Fruit fly (Drosophila melanogaster) whole organism, embryonic: ENCODE results near the gene CG15333.

ENCODE experiments used
- Adf1 ChIP-seq: fragments of 200-800 bp; sonication (Bioruptor generic); IDR thresholded peaks from 2 replicates; pipeline ENCODE4 v1.3.6; 2022; ENCODE audit warnings: missing biosample characterization, missing genetic modification characterization
- Blimp-1 ChIP-seq: fragments of 200-800 bp; sonication (Bioruptor generic); optimal IDR thresholded peaks from 3 replicates; lab custom pipeline; 2018; ENCODE audit warnings: missing biosample characterization, missing genetic modification characterization, mild to moderate bottlenecking, moderate library complexity, missing genetic modification reagents
- CG10147 ChIP-seq: fragments of 200-800 bp; sonication (Bioruptor generic); optimal IDR thresholded peaks from 2 replicates; lab custom pipeline; 2019; ENCODE audit warnings: missing biosample characterization, mild to moderate bottlenecking, missing genetic modification characterization, moderate library complexity
- CG10209 ChIP-seq: fragments of 200-800 bp; sonication (Bioruptor generic); optimal IDR thresholded peaks from 3 replicates; lab custom pipeline; 2017; ENCODE audit warnings: missing biosample characterization, mild to moderate bottlenecking, missing genetic modification characterization, missing genetic modification reagents
- CG11247 ChIP-seq: fragments of 200-800 bp; sonication (Bioruptor generic); IDR thresholded peaks from 2 replicates; pipeline ENCODE4 v1.3.6; 2022; ENCODE audit warnings: missing biosample characterization, missing genetic modification characterization
- CG13775 ChIP-seq: fragments of 200-800 bp; sonication (Bioruptor generic); optimal IDR thresholded peaks from 3 replicates; lab custom pipeline; 2017; ENCODE audit warnings: missing biosample characterization, mild to moderate bottlenecking, missing genetic modification characterization
- CG13894 ChIP-seq: fragments of 200-800 bp; sonication (Bioruptor generic); optimal IDR thresholded peaks from 3 replicates; lab custom pipeline; 2018; ENCODE audit warnings: missing biosample characterization, mild to moderate bottlenecking, missing genetic modification characterization, moderate library complexity
- CG14014 ChIP-seq: fragments of 200-800 bp; sonication (Bioruptor generic); IDR thresholded peaks from 2 replicates; pipeline ENCODE4 v1.3.6; 2022; ENCODE audit warnings: missing biosample characterization, missing genetic modification characterization
- CG14441 ChIP-seq: fragments of 200-800 bp; sonication (Bioruptor generic); IDR thresholded peaks from 2 replicates; pipeline ENCODE4 v1.3.6; 2022; ENCODE audit warnings: missing biosample characterization, missing genetic modification characterization
- CG14710 ChIP-seq: fragments of 200-800 bp; sonication (Bioruptor generic); optimal IDR thresholded peaks from 3 replicates; lab custom pipeline; 2019; ENCODE audit warnings: missing biosample characterization, mild to moderate bottlenecking, missing genetic modification characterization, moderate library complexity
- CG15073 ChIP-seq: fragments of 200-800 bp; sonication (Bioruptor generic); optimal IDR thresholded peaks from 2 replicates; lab custom pipeline; 2016; ENCODE audit warnings: missing biosample characterization, missing genetic modification characterization
- CG15269 ChIP-seq: fragments of 200-800 bp; sonication (Bioruptor generic); optimal IDR thresholded peaks from 2 replicates; lab custom pipeline; 2018; ENCODE audit warnings: missing biosample characterization, mild to moderate bottlenecking, missing genetic modification characterization, moderate library complexity
- CG1602 ChIP-seq: fragments of 200-800 bp; sonication (Bioruptor generic); optimal IDR thresholded peaks from 3 replicates; lab custom pipeline; 2016; ENCODE audit warnings: missing biosample characterization, missing genetic modification characterization
- CG17359 ChIP-seq: fragments of 200-800 bp; sonication (Bioruptor generic); optimal IDR thresholded peaks from 3 replicates; lab custom pipeline; 2018; ENCODE audit warnings: missing biosample characterization, mild to moderate bottlenecking, missing genetic modification characterization, moderate library complexity
- CG2116 ChIP-seq: fragments of 200-800 bp; sonication (Bioruptor generic); optimal IDR thresholded peaks from 3 replicates; lab custom pipeline; 2018; ENCODE audit warnings: missing biosample characterization, mild to moderate bottlenecking, missing genetic modification characterization
- CG2889 ChIP-seq: fragments of 200-800 bp; sonication (Bioruptor generic); IDR thresholded peaks from 3 replicates; pipeline ENCODE4 v1.3.6; 2022; ENCODE audit warnings: missing biosample characterization, missing genetic modification characterization
- CG32767 ChIP-seq: fragments of 200-800 bp; sonication (Bioruptor generic); IDR thresholded peaks from 2 replicates; pipeline ENCODE4 v1.3.6; 2022; ENCODE audit warnings: missing biosample characterization, missing genetic modification characterization
- CG34224 ChIP-seq: fragments of 200-800 bp; sonication (Bioruptor generic); IDR thresholded peaks from 3 replicates; pipeline ENCODE4 v1.3.6; 2022; ENCODE audit warnings: missing biosample characterization, missing genetic modification characterization; ENCODE audit not compliant: partially characterized antibody
- CG34422 ChIP-seq: fragments of 200-800 bp; sonication (Bioruptor generic); IDR thresholded peaks from 3 replicates; pipeline ENCODE4 v1.3.6; 2022; ENCODE audit warnings: missing biosample characterization, missing genetic modification characterization
- CG4424 ChIP-seq: fragments of 200-800 bp; sonication (Bioruptor generic); optimal IDR thresholded peaks from 3 replicates; lab custom pipeline; 2016; ENCODE audit warnings: missing biosample characterization, missing genetic modification characterization
- CG4854 ChIP-seq: fragments of 200-800 bp; sonication (Bioruptor generic); optimal IDR thresholded peaks from 2 replicates; lab custom pipeline; 2016; ENCODE audit warnings: missing biosample characterization, missing genetic modification characterization, inconsistent platforms
- CG7963 ChIP-seq: fragments of 200-800 bp; sonication (Bioruptor generic); IDR thresholded peaks from 3 replicates; pipeline ENCODE4 v1.3.6; 2022; ENCODE audit warnings: missing biosample characterization, missing genetic modification characterization; ENCODE audit not compliant: partially characterized antibody
- Dfd ChIP-seq, 2 experiments: fragments of >200 bp; optimal IDR thresholded peaks; 2 replicates each; lab custom pipeline; 2017; ENCODE audit warnings: missing biosample characterization in 2 of 2, missing genetic modification characterization in 2 of 2
- Eip74EF ChIP-seq, 2 experiments: fragments of 200-800 bp in 1 of 2; fragments of >200 bp in 1 of 2; sonication (Bioruptor generic) in 1 of 2; optimal IDR thresholded peaks; 2 replicates each; lab custom pipeline; 2017 to 2019; ENCODE audit warnings: missing biosample characterization in 2 of 2, missing genetic modification characterization in 2 of 2, mild to moderate bottlenecking in 1 of 2, moderate library complexity in 1 of 2
- Elba2 ChIP-seq: fragments of 200-800 bp; sonication (Bioruptor generic); optimal IDR thresholded peaks from 3 replicates; lab custom pipeline; 2016; ENCODE audit warnings: missing biosample characterization, missing genetic modification characterization
- Gsc ChIP-seq: fragments of 200-800 bp; sonication (Bioruptor generic); IDR thresholded peaks from 2 replicates; pipeline ENCODE4 v1.3.6; 2022; ENCODE audit warnings: missing biosample characterization, missing genetic modification characterization
- Hmr ChIP-seq: fragments of 200-800 bp; sonication (Bioruptor generic); optimal IDR thresholded peaks from 3 replicates; lab custom pipeline; 2017; ENCODE audit warnings: mild to moderate bottlenecking, missing biosample characterization, missing genetic modification reagents, missing genetic modification characterization
- Hr39 ChIP-seq: fragments of >200 bp; optimal IDR thresholded peaks from 2 replicates; lab custom pipeline; 2017
- Hr51 ChIP-seq, 2 experiments: fragments of 200-800 bp; sonication (Bioruptor generic); optimal IDR thresholded peaks; 2 replicates in 1 of 2; 3 replicates in 1 of 2; lab custom pipeline; 2016 to 2018; ENCODE audit warnings: missing biosample characterization in 2 of 2, missing genetic modification characterization in 2 of 2, mild to moderate bottlenecking in 1 of 2, moderate library complexity in 1 of 2
- Neu2 ChIP-seq: fragments of 200-800 bp; sonication (Bioruptor generic); optimal IDR thresholded peaks from 3 replicates; lab custom pipeline; 2016; ENCODE audit warnings: missing biosample characterization, missing genetic modification characterization, borderline replicate concordance
- Oli ChIP-seq: fragments of 200-800 bp; sonication (Bioruptor generic); optimal IDR thresholded peaks from 2 replicates; lab custom pipeline; 2018; ENCODE audit warnings: missing biosample characterization, mild to moderate bottlenecking, missing genetic modification characterization, moderate library complexity
- Opbp ChIP-seq: fragments of 200-800 bp; sonication (Bioruptor generic); IDR thresholded peaks from 3 replicates; pipeline ENCODE4 v1.3.6; 2022; ENCODE audit warnings: missing biosample characterization, missing genetic modification characterization; ENCODE audit not compliant: partially characterized antibody
- Sin3A ChIP-seq: fragments of >200 bp; optimal IDR thresholded peaks from 2 replicates; lab custom pipeline; 2018
- Xrp1 ChIP-seq: fragments of 200-800 bp; sonication (Bioruptor generic); IDR thresholded peaks from 2 replicates; pipeline ENCODE4 v1.3.6; 2022; ENCODE audit warnings: missing biosample characterization, missing genetic modification characterization
- ac ChIP-seq: fragments of 200-800 bp; sonication (Bioruptor generic); optimal IDR thresholded peaks from 3 replicates; lab custom pipeline; 2017; ENCODE audit warnings: missing biosample characterization, mild to moderate bottlenecking, missing genetic modification characterization
- al ChIP-seq: fragments of 200-800 bp; sonication (Bioruptor generic); IDR thresholded peaks from 2 replicates; pipeline ENCODE4 v1.3.6; 2022; ENCODE audit warnings: missing biosample characterization, missing genetic modification characterization
- amos ChIP-seq: fragments of 200-800 bp; sonication (Bioruptor generic); IDR thresholded peaks from 2 replicates; pipeline ENCODE4 v1.3.6; 2022; ENCODE audit warnings: missing biosample characterization, missing genetic modification characterization; ENCODE audit not compliant: partially characterized antibody
- chinmo ChIP-seq: fragments of 200-800 bp; sonication (Bioruptor generic); IDR thresholded peaks from 4 replicates; pipeline ENCODE4 v1.3.6; 2022; ENCODE audit warnings: missing biosample characterization, missing genetic modification characterization; ENCODE audit not compliant: partially characterized antibody
- eyg ChIP-seq: fragments of 200-800 bp; sonication (Bioruptor generic); optimal IDR thresholded peaks from 3 replicates; lab custom pipeline; 2016; ENCODE audit warnings: missing biosample characterization, missing genetic modification characterization
- gcm2 ChIP-seq: fragments of 200-800 bp; sonication (Bioruptor generic); optimal IDR thresholded peaks from 2 replicates; lab custom pipeline; 2016; ENCODE audit warnings: missing biosample characterization, missing genetic modification characterization
- kah ChIP-seq: fragments of 200-800 bp; sonication (Bioruptor generic); optimal IDR thresholded peaks from 2 replicates; lab custom pipeline; 2018; ENCODE audit warnings: missing biosample characterization, mild to moderate bottlenecking, missing genetic modification characterization
- luna ChIP-seq: fragments of 200-800 bp; sonication (Bioruptor generic); optimal IDR thresholded peaks from 2 replicates; lab custom pipeline; 2016; ENCODE audit warnings: missing biosample characterization, missing genetic modification characterization
- otp ChIP-seq: fragments of 200-800 bp; sonication (Bioruptor generic); IDR thresholded peaks from 3 replicates; pipeline ENCODE4, ENCODE4 v1.3.6; 2022; ENCODE audit warnings: missing biosample characterization, missing genetic modification characterization
- pho ChIP-seq: fragments of 200-800 bp; sonication (Bioruptor generic); optimal IDR thresholded peaks from 2 replicates; lab custom pipeline; 2016; ENCODE audit warnings: missing biosample characterization, missing genetic modification characterization
- ranshi ChIP-seq: fragments of 200-800 bp; sonication (Bioruptor generic); IDR thresholded peaks from 2 replicates; pipeline ENCODE4 v1.3.6; 2022; ENCODE audit warnings: missing biosample characterization, missing genetic modification characterization
- sens ChIP-seq: fragments of 200-800 bp; sonication (Bioruptor generic); peaks from one replicate; lab custom pipeline; 2016; ENCODE audit warnings: missing biosample characterization, missing genetic modification characterization
- tap ChIP-seq: fragments of 200-800 bp; optimal IDR thresholded peaks from 3 replicates; lab custom pipeline; 2019; ENCODE audit warnings: missing biosample characterization, mild to moderate bottlenecking, missing genetic modification characterization, moderate library complexity
- tna ChIP-seq: fragments of 200-800 bp; sonication (Bioruptor generic); IDR thresholded peaks from 2 replicates; pipeline ENCODE4 v1.3.6; 2022; ENCODE audit warnings: missing biosample characterization, missing genetic modification characterization; ENCODE audit not compliant: partially characterized antibody
- vnd ChIP-seq: fragments of 200-800 bp; sonication (Bioruptor generic); IDR thresholded peaks from 3 replicates; pipeline ENCODE4 v1.3.6; 2022; ENCODE audit warnings: missing biosample characterization, missing genetic modification characterization; ENCODE audit not compliant: partially characterized antibody
- z ChIP-seq: fragments of 200-800 bp; sonication (Bioruptor generic); IDR thresholded peaks from 3 replicates; pipeline ENCODE4 v1.3.6; 2022; ENCODE audit warnings: missing biosample characterization, missing genetic modification characterization

The CG15333 gene

DNA sequence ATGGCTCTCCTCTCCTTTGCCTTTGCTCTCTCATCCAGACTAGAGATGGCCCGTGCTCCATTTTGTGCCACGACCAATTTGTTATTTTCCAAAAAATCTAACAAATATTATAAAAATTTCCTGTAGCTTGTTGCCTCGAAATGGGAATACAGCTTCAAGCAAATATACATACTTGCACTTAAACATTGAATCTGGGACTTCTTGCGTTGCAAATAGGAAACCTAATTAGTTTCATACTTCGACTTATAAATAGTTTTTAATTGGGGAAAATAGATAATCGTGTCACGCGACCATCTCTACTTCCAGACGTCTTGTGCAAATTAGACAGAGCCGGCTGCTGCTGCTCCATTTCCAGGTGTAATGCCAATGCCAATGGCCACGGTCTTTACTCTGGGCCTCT lies 50.7 kb downstream of the CG15333 start (continued):
- TF ChIP-seq CG34422 (0 out of 3 replicates have a peak, but pooled peaks have one; percentile 29), ac (GFP tag; lab: Kevin White, UChicago) (no peak), CG32767 (GFP tag; lab: Robert Waterston, UW) (no peak), eyg (GFP tag; lab: Kevin White, UChicago) (no peak), CG1602 (GFP tag; lab: Kevin White, UChicago) (no peak), sens (GFP tag; lab: Kevin White, UChicago) (peak; percentile 90), chinmo (GFP tag; lab: Robert Waterston, UW) (0 out of 4 replicates have a peak, but pooled peaks have one; percentile 15), CG13775 (GFP tag; lab: Kevin White, UChicago) (peak; percentile 41), CG13894 (tag; lab: Kevin White, UChicago) (peak; percentile 73), CG15269 (tag; lab: Kevin White, UChicago) (peak; percentile 63), Hr39 (lab: Kevin White, UChicago) (no peak), Gsc (GFP tag; lab: Robert Waterston, UW) (no peak), CG4854 (peak; percentile 3), Dfd (GFP tag; optimal IDR thresholded peaks at IDR 0.05; lab: Kevin White, UChicago) (no peak), ranshi (GFP tag; lab: Robert Waterston, UW) (peak; percentile 29; the same call in 1 of the 2 replicates), Hmr (peak; percentile 67), kah (GFP tag; lab: Kevin White, UChicago) (no peak), CG15073 (GFP tag; lab: Kevin White, UChicago) (no peak), tna (GFP tag; lab: Robert Waterston, UW) (no peak), CG34224 (GFP tag; lab: Robert Waterston, UW) (peak; percentile 28; the same call in 1 of the 3 replicates), Blimp-1 (GFP tag; lab: Kevin White, UChicago) (peak; percentile 48), CG17359 (tag; lab: Kevin White, UChicago) (peak; percentile 63), Sin3A (lab: Kevin White, UChicago) (no peak), CG10209 (GFP tag; lab: Kevin White, UChicago) (peak; percentile 20), vnd (0 out of 3 replicates have a peak, but pooled peaks have one; percentile 27), Hr51 (GFP tag; optimal IDR thresholded peaks at IDR 0.05; lab: Kevin White, UChicago) (peak in 1 of 2 experiments; percentile 62), gcm2 (GFP tag; lab: Kevin White, UChicago) (no peak), CG2116 (no peak), Eip74EF (GFP tag; optimal IDR thresholded peaks at IDR 0.05; lab: Kevin White, UChicago) (no peak), CG14014 (GFP tag; lab: Robert Waterston, UW) (0 out of 2 replicates have a peak, but pooled peaks have one; percentile 25), Opbp (GFP tag; lab: Robert Waterston, UW) (no peak), CG10147 (GFP tag; lab: Kevin White, UChicago) (peak; percentile 74), Adf1 (GFP tag; lab: Robert Waterston, UW) (no peak), tap (tag; lab: Kevin White, UChicago) (peak; percentile 18), CG11247 (no peak), CG14441 (GFP tag; lab: Robert Waterston, UW) (peak; percentile 37; the same call in 1 of the 2 replicates), Xrp1 (peak; percentile 57; the same call in 1 of the 2 replicates), al (GFP tag; lab: Robert Waterston, UW) (0 out of 2 replicates have a peak, but pooled peaks have one; percentile 15), z (GFP tag; lab: Robert Waterston, UW) (no peak), pho (GFP tag; lab: Kevin White, UChicago) (peak; percentile 52), CG2889 (GFP tag; lab: Robert Waterston, UW) (no peak), amos (GFP tag; lab: Robert Waterston, UW) (peak; percentile 41), Oli (tag; lab: Kevin White, UChicago) (peak; percentile 60), CG4424 (GFP tag; lab: Kevin White, UChicago) (peak; percentile 46), Neu2 (no peak), otp (GFP tag; lab: Robert Waterston, UW) (no peak), Elba2 (GFP tag; lab: Kevin White, UChicago) (no peak), CG7963 (GFP tag; lab: Robert Waterston, UW) (no peak), luna (GFP tag; lab: Kevin White, UChicago) (no peak), CG14710 (tag; lab: Kevin White, UChicago) (peak; percentile 38)
